Worm (Caenorhabditis elegans) whole organism, midembryonic: ENCODE data around the gene idpp-13.

Source experiments
- T22C8.4 ChIP-seq: fragments of 200-800 bp; sonication (Bioruptor generic); IDR thresholded peaks from 2 replicates; pipeline ENCODE4 v1.3.6; 2022; ENCODE audit warnings: missing genetic modification characterization, missing compliant biosample characterization
- cog-1 ChIP-seq: sonication (generic microtip); optimal IDR thresholded peaks from 2 replicates; lab custom pipeline; 2016; ENCODE audit warnings: missing genetic modification characterization, missing compliant biosample characterization
- flt-1 ChIP-seq: fragments of 200-800 bp; sonication (Bioruptor generic); IDR thresholded peaks from 2 replicates; pipeline ENCODE4 v1.3.6; 2022; ENCODE audit warnings: missing genetic modification characterization, missing compliant biosample characterization
- klf-2 ChIP-seq: fragments of 200-800 bp; sonication (Bioruptor generic); conservative IDR thresholded peaks from 2 replicates; pipeline ENCODE4 v1.3.6; 2022; ENCODE audit warnings: missing genetic modification reagents, missing genetic modification characterization, missing compliant biosample characterization
- med-1 ChIP-seq: sonication (generic microtip); optimal IDR thresholded peaks from 2 replicates; lab custom pipeline; 2017; ENCODE audit warnings: missing genetic modification characterization, mild to moderate bottlenecking, missing compliant biosample characterization, antibody characterized with exemption, missing genetic modification reagents; ENCODE audit not compliant: insufficient read depth
- ref-1 ChIP-seq: fragments of 200-800 bp; sonication (Bioruptor generic); conservative IDR thresholded peaks from 2 replicates; pipeline ENCODE4 v1.3.6; 2022; ENCODE audit warnings: missing genetic modification reagents, missing genetic modification characterization, missing compliant biosample characterization
- tab-1 ChIP-seq: fragments of 200-800 bp; sonication (Bioruptor generic); IDR thresholded peaks from 2 replicates; pipeline ENCODE4 v1.3.6; 2022; ENCODE audit warnings: missing genetic modification characterization, missing compliant biosample characterization
- ztf-23 ChIP-seq: fragments of 200-800 bp; sonication (Bioruptor generic); IDR thresholded peaks from 2 replicates; pipeline ENCODE4 v1.3.6; 2022; ENCODE audit warnings: missing genetic modification reagents, missing genetic modification characterization, missing compliant biosample characterization
- ztf-29 ChIP-seq: fragments of 200-800 bp; sonication (Bioruptor generic); IDR thresholded peaks from 2 replicates; pipeline ENCODE4 v1.3.6; 2022; ENCODE audit warnings: missing genetic modification reagents, missing genetic modification characterization, missing compliant biosample characterization

Gene idpp-13

ce11 chrIII:941958-942357, 25.2 kb upstream of the idpp-13 start:
- TF ChIP-seq flt-1 (GFP tag; lab: Robert Waterston, UW) = no peak
- no peak for TF ChIP-seq tab-1 (GFP tag; lab: Robert Waterston, UW)
- no peak for TF ChIP-seq klf-2 (GFP tag; lab: Robert Waterston, UW)
- no peak for TF ChIP-seq cog-1
- no peak for TF ChIP-seq ref-1 (GFP tag; lab: Robert Waterston, UW)
- no peak for TF ChIP-seq T22C8.4 (GFP tag; lab: Robert Waterston, UW)
- no peak for TF ChIP-seq ztf-29 (GFP tag; lab: Robert Waterston, UW)
- TF ChIP-seq med-1 (GFP tag; lab: Kevin White, UChicago) = no peak
- no peak for TF ChIP-seq ztf-23 (GFP tag; lab: Robert Waterston, UW)

ce11 chrIII:938569-938968, 21.8 kb upstream of the idpp-13 start, which contains the start of gene fbxa-22:
Gene fbxa-22, plus strand, starts transcription at chrIII:938869.
- TF ChIP-seq med-1 (GFP tag; lab: Kevin White, UChicago) = no peak
- no peak for TF ChIP-seq flt-1 (GFP tag; lab: Robert Waterston, UW)
- no peak for TF ChIP-seq klf-2 (GFP tag; lab: Robert Waterston, UW)
- no peak for TF ChIP-seq T22C8.4 (GFP tag; lab: Robert Waterston, UW)
- TF ChIP-seq cog-1 = no peak
- TF ChIP-seq ztf-29 (GFP tag; lab: Robert Waterston, UW) = no peak
- no peak for TF ChIP-seq ref-1 (GFP tag; lab: Robert Waterston, UW)
- TF ChIP-seq tab-1 (GFP tag; lab: Robert Waterston, UW) = no peak
- TF ChIP-seq ztf-23 (GFP tag; lab: Robert Waterston, UW) = no peak

ce11 chrIII:937961-938360, 21.2 kb upstream of the idpp-13 start, which contains the start of gene fbxa-56:
Gene fbxa-56, minus strand, starts transcription at chrIII:938061.
- TF ChIP-seq cog-1 = no peak
- TF ChIP-seq flt-1 (GFP tag; lab: Robert Waterston, UW) = no peak
- TF ChIP-seq tab-1 (GFP tag; lab: Robert Waterston, UW) = no peak
- no peak for TF ChIP-seq T22C8.4 (GFP tag; lab: Robert Waterston, UW)

- TF ChIP-seq tab-1 (GFP tag; lab: Robert Waterston, UW) = no peak
- TF ChIP-seq ztf-23 (GFP tag; lab: Robert Waterston, UW) = no peak
- TF ChIP-seq klf-2 (GFP tag; lab: Robert Waterston, UW) = no peak
- TF ChIP-seq flt-1 (GFP tag; lab: Robert Waterston, UW) = no peak
- no peak for TF ChIP-seq med-1 (GFP tag; lab: Kevin White, UChicago)
- no peak for TF ChIP-seq ztf-29 (GFP tag; lab: Robert Waterston, UW)
- TF ChIP-seq ref-1 (GFP tag; lab: Robert Waterston, UW) = no peak
- no peak for TF ChIP-seq T22C8.4 (GFP tag; lab: Robert Waterston, UW)
- no peak for TF ChIP-seq cog-1
Observed at ce11 chrIII:936037-936507, 19.3 kb upstream of the idpp-13 start, which contains the start of gene fbxa-55. Gene fbxa-55, minus strand, starts transcription at chrIII:936087.

- peak; percentile 33 for TF ChIP-seq cog-1
Observed at ce11 chrIII:931405-931804, 14.6 kb upstream of the idpp-13 start.

ce11 chrIII:926216-926615, 9.4 kb upstream of the idpp-13 start, which contains the start of gene pef-1:
Gene pef-1, minus strand, starts transcription at chrIII:926316.
- no peak for TF ChIP-seq tab-1 (GFP tag; lab: Robert Waterston, UW)
- TF ChIP-seq ref-1 (GFP tag; lab: Robert Waterston, UW) = no peak
- TF ChIP-seq ztf-23 (GFP tag; lab: Robert Waterston, UW) = no peak
- no peak for TF ChIP-seq flt-1 (GFP tag; lab: Robert Waterston, UW)
- TF ChIP-seq T22C8.4 (GFP tag; lab: Robert Waterston, UW) = no peak
- no peak for TF ChIP-seq cog-1
- TF ChIP-seq med-1 (GFP tag; lab: Kevin White, UChicago) = no peak
- no peak for TF ChIP-seq ztf-29 (GFP tag; lab: Robert Waterston, UW)
- no peak for TF ChIP-seq klf-2 (GFP tag; lab: Robert Waterston, UW)

- TF ChIP-seq ztf-23 (GFP tag; lab: Robert Waterston, UW) = no peak
- no peak for TF ChIP-seq cog-1
Observed at ce11 chrIII:919322-919721, 2.5 kb upstream of the idpp-13 start, which contains the start of gene F23H11.7. Gene F23H11.7, minus strand, starts transcription at chrIII:919422.

ce11 chrIII:910540-911311, 6.1 kb downstream of the idpp-13 start, which contains the start of the genes F23H11.5 and bra-2:
Gene F23H11.5, minus strand, starts transcription at chrIII:910590.
Gene bra-2, plus strand, starts transcription at chrIII:911261.
- no peak for TF ChIP-seq flt-1 (GFP tag; lab: Robert Waterston, UW)
- no peak for TF ChIP-seq med-1 (GFP tag; lab: Kevin White, UChicago)
- no peak for TF ChIP-seq ztf-29 (GFP tag; lab: Robert Waterston, UW)
- no peak for TF ChIP-seq T22C8.4 (GFP tag; lab: Robert Waterston, UW)
- TF ChIP-seq ztf-23 (GFP tag; lab: Robert Waterston, UW) = no peak
- TF ChIP-seq klf-2 (GFP tag; lab: Robert Waterston, UW) = no peak
- no peak for TF ChIP-seq tab-1 (GFP tag; lab: Robert Waterston, UW)
- TF ChIP-seq ref-1 (GFP tag; lab: Robert Waterston, UW) = no peak

ce11 chrIII:909540-909939, 7.3 kb downstream of the idpp-13 start, which contains the start of gene crls-1:
Gene crls-1, minus strand, starts transcription at chrIII:909902.
- TF ChIP-seq ztf-23 (GFP tag; lab: Robert Waterston, UW) (no peak), ztf-29 (GFP tag; lab: Robert Waterston, UW) (no peak), cog-1 (no peak), klf-2 (GFP tag; lab: Robert Waterston, UW) (no peak), T22C8.4 (GFP tag; lab: Robert Waterston, UW) (no peak), med-1 (GFP tag; lab: Kevin White, UChicago) (no peak), flt-1 (GFP tag; lab: Robert Waterston, UW) (no peak), ref-1 (GFP tag; lab: Robert Waterston, UW) (no peak), tab-1 (GFP tag; lab: Robert Waterston, UW) (no peak)
